Worm (Caenorhabditis elegans): ENCODE results near the gene F15D4.5.

- TF ChIP-seq him-1 (tag; optimal IDR thresholded peaks at IDR 0.05) (no peak), dao-5 (tag; optimal IDR thresholded peaks at IDR 0.05) (no peak)
These were observed 9.9 kb upstream of the F15D4.5 start, which contains the start of gene flp-16 for ce11 chrII:13235289-13235688.

All from whole organism, L4/young adult.